Worm (Caenorhabditis elegans) whole organism, L3 larva: ENCODE measurements around the gene cyp-14A3.
A peak's percentile ranks its signal among the peaks of the same experiment; 100 is the strongest.

Experiments used
- R02D3.7 ChIP-seq: fragments of 150-350 bp; optimal IDR thresholded peaks from 2 replicates; lab custom pipeline; 2014; ENCODE audit warnings: missing biosample characterization, missing genetic modification characterization
- ZK546.5 ChIP-seq: sonication (generic microtip); optimal IDR thresholded peaks from 2 replicates; lab custom pipeline; 2017; ENCODE audit warnings: missing biosample characterization, missing genetic modification characterization
- aly-2 ChIP-seq: fragments of 150-350 bp; optimal IDR thresholded peaks from 2 replicates; lab custom pipeline; 2014; ENCODE audit warnings: missing biosample characterization, missing genetic modification characterization
- ama-1 ChIP-seq: fragments of 150-350 bp; optimal IDR thresholded peaks from 2 replicates; lab custom pipeline; 2018
- ceh-16 ChIP-seq: sonication (generic microtip); optimal IDR thresholded peaks from 2 replicates; lab custom pipeline; 2017; ENCODE audit warnings: missing biosample characterization, missing genetic modification characterization
- ceh-28 ChIP-seq: fragments of 150-350 bp; optimal IDR thresholded peaks from 2 replicates; lab custom pipeline; 2014; ENCODE audit warnings: missing biosample characterization, missing genetic modification reagents, missing genetic modification characterization
- ceh-82 ChIP-seq: fragments of 150-350 bp; optimal IDR thresholded peaks from 2 replicates; lab custom pipeline; 2014; ENCODE audit warnings: missing biosample characterization, missing genetic modification characterization
- ceh-9 ChIP-seq: sonication (generic microtip); optimal IDR thresholded peaks from 2 replicates; lab custom pipeline; 2018; ENCODE audit warnings: missing biosample characterization, missing genetic modification characterization
- daf-12 ChIP-seq: fragments of 150-350 bp; optimal IDR thresholded peaks from 2 replicates; lab custom pipeline; 2014; ENCODE audit warnings: missing biosample characterization, missing genetic modification reagents, missing genetic modification characterization
- egl-27 ChIP-seq: sonication (generic microtip); optimal IDR thresholded peaks from 4 replicates; lab custom pipeline; 2017; ENCODE audit warnings: missing biosample characterization, missing genetic modification reagents, missing genetic modification characterization
- egl-5 ChIP-seq: fragments of 150-350 bp; optimal IDR thresholded peaks from 2 replicates; lab custom pipeline; 2017; ENCODE audit warnings: missing biosample characterization, missing genetic modification reagents, missing genetic modification characterization, inconsistent platforms
- elt-1 ChIP-seq: fragments of 150-350 bp; optimal IDR thresholded peaks from 2 replicates; lab custom pipeline; 2014; ENCODE audit warnings: missing biosample characterization, missing genetic modification characterization
- elt-2 ChIP-seq: sonication (generic microtip); optimal IDR thresholded peaks from 2 replicates; lab custom pipeline; 2016; ENCODE audit warnings: missing genetic modification reagents, mild to moderate bottlenecking, missing genetic modification characterization, missing compliant biosample characterization
- eor-1 ChIP-seq, 2 experiments: fragments of 150-350 bp; optimal IDR thresholded peaks; 2 replicates each; lab custom pipeline; 2014 to 2018; ENCODE audit warnings: missing biosample characterization in 2 of 2, missing genetic modification characterization in 2 of 2
- fkh-10 ChIP-seq: sonication (generic microtip); optimal IDR thresholded peaks from 2 replicates; lab custom pipeline; 2017; ENCODE audit warnings: missing biosample characterization, missing genetic modification reagents, missing genetic modification characterization
- fkh-2 ChIP-seq: fragments of 150-350 bp; optimal IDR thresholded peaks from 2 replicates; lab custom pipeline; 2014; ENCODE audit warnings: missing biosample characterization, missing genetic modification reagents, missing genetic modification characterization
- hmg-11 ChIP-seq: sonication (generic microtip); optimal IDR thresholded peaks from 2 replicates; lab custom pipeline; 2016; ENCODE audit warnings: missing genetic modification characterization, missing compliant biosample characterization
- jun-1 ChIP-seq: fragments of 150-350 bp; optimal IDR thresholded peaks from 2 replicates; lab custom pipeline; 2014; ENCODE audit warnings: missing biosample characterization, missing genetic modification reagents, missing genetic modification characterization
- lin-15B ChIP-seq: fragments of 150-350 bp; optimal IDR thresholded peaks from 2 replicates; lab custom pipeline; 2014; ENCODE audit warnings: missing biosample characterization, missing genetic modification characterization
- lin-39 ChIP-seq: fragments of 150-350 bp; optimal IDR thresholded peaks from 2 replicates; lab custom pipeline; 2018; ENCODE audit warnings: missing biosample characterization, missing genetic modification reagents, missing genetic modification characterization
- lsy-12 ChIP-seq: sonication (generic microtip); optimal IDR thresholded peaks from 2 replicates; lab custom pipeline; 2016; ENCODE audit warnings: mild to moderate bottlenecking, missing genetic modification characterization, missing compliant biosample characterization
- mdl-1 ChIP-seq: fragments of 150-350 bp; optimal IDR thresholded peaks from 2 replicates; lab custom pipeline; 2014; ENCODE audit warnings: missing biosample characterization, missing genetic modification characterization
- mml-1 ChIP-seq: fragments of 150-350 bp; sonication (generic microtip); optimal IDR thresholded peaks from 3 replicates; lab custom pipeline; 2014; ENCODE audit warnings: missing biosample characterization, missing genetic modification characterization
- nfya-1 ChIP-seq: sonication (generic microtip); optimal IDR thresholded peaks from 2 replicates; lab custom pipeline; 2017; ENCODE audit warnings: missing genetic modification characterization, mild to moderate bottlenecking, missing compliant biosample characterization, antibody characterized with exemption, moderate library complexity; ENCODE audit not compliant: insufficient read depth
- nhr-11 ChIP-seq: fragments of 150-350 bp; optimal IDR thresholded peaks from 2 replicates; lab custom pipeline; 2014; ENCODE audit warnings: missing biosample characterization, missing genetic modification characterization
- nhr-12 ChIP-seq: fragments of 150-350 bp; optimal IDR thresholded peaks from 2 replicates; lab custom pipeline; 2014; ENCODE audit warnings: missing biosample characterization, missing genetic modification characterization
- nhr-23 ChIP-seq: fragments of 150-350 bp; optimal IDR thresholded peaks from 2 replicates; lab custom pipeline; 2014; ENCODE audit warnings: missing biosample characterization, missing genetic modification reagents, missing genetic modification characterization
- nhr-237 ChIP-seq: fragments of 150-350 bp; optimal IDR thresholded peaks from 2 replicates; lab custom pipeline; 2014; ENCODE audit warnings: missing biosample characterization, missing genetic modification characterization
- nhr-25 ChIP-seq: sonication (generic microtip); optimal IDR thresholded peaks from 2 replicates; lab custom pipeline; 2017; ENCODE audit warnings: missing biosample characterization, missing genetic modification characterization
- nhr-43 ChIP-seq: sonication (generic microtip); optimal IDR thresholded peaks from 2 replicates; lab custom pipeline; 2016; ENCODE audit warnings: mild to moderate bottlenecking, missing genetic modification characterization, missing compliant biosample characterization; ENCODE audit not compliant: poor library complexity, severe bottlenecking
- nhr-67 ChIP-seq: fragments of 150-350 bp; optimal IDR thresholded peaks from 2 replicates; lab custom pipeline; 2014; ENCODE audit warnings: missing biosample characterization, missing genetic modification characterization
- nhr-76 ChIP-seq: fragments of 150-350 bp; sonication (generic microtip); optimal IDR thresholded peaks from 5 replicates; lab custom pipeline; 2014; ENCODE audit warnings: missing biosample characterization, missing genetic modification characterization
- nhr-77 ChIP-seq: fragments of 150-350 bp; optimal IDR thresholded peaks from 2 replicates; lab custom pipeline; 2014; ENCODE audit warnings: missing biosample characterization, missing genetic modification characterization
- pha-4 ChIP-seq: fragments of 150-350 bp; optimal IDR thresholded peaks from 2 replicates; lab custom pipeline; 2014; ENCODE audit warnings: missing biosample characterization, missing genetic modification reagents, missing genetic modification characterization
- pqm-1 ChIP-seq: fragments of 150-350 bp; optimal IDR thresholded peaks from 2 replicates; lab custom pipeline; 2017; ENCODE audit warnings: missing biosample characterization, missing genetic modification characterization, inconsistent platforms
- sea-2 ChIP-seq: fragments of 150-350 bp; sonication (generic microtip); optimal IDR thresholded peaks from 4 replicates; lab custom pipeline; 2014; ENCODE audit warnings: missing biosample characterization, missing genetic modification reagents, missing genetic modification characterization
- skn-1 ChIP-seq: fragments of 150-350 bp; optimal IDR thresholded peaks from 2 replicates; lab custom pipeline; 2014; ENCODE audit warnings: missing biosample characterization, missing genetic modification characterization
- snpc-4 ChIP-seq: fragments of 150-350 bp; optimal IDR thresholded peaks from 2 replicates; lab custom pipeline; 2014; ENCODE audit warnings: missing biosample characterization, missing genetic modification characterization
- tbx-2 ChIP-seq: sonication (generic microtip); optimal IDR thresholded peaks from 2 replicates; lab custom pipeline; 2016; ENCODE audit warnings: mild to moderate bottlenecking, missing genetic modification characterization, missing compliant biosample characterization
- unc-39 ChIP-seq: sonication (generic microtip); optimal IDR thresholded peaks from 4 replicates; lab custom pipeline; 2017; ENCODE audit warnings: missing biosample characterization, missing genetic modification characterization
- unc-62 ChIP-seq: fragments of 150-350 bp; sonication (generic microtip); optimal IDR thresholded peaks from 4 replicates; lab custom pipeline; 2014; ENCODE audit warnings: missing biosample characterization, missing genetic modification reagents, missing genetic modification characterization
- zag-1 ChIP-seq: fragments of 150-350 bp; optimal IDR thresholded peaks from 2 replicates; lab custom pipeline; 2014; ENCODE audit warnings: missing biosample characterization, missing genetic modification characterization
- ztf-11 ChIP-seq: fragments of 150-350 bp; optimal IDR thresholded peaks from 2 replicates; lab custom pipeline; 2014; ENCODE audit warnings: missing biosample characterization, missing genetic modification characterization
- ztf-4 ChIP-seq: fragments of 150-350 bp; optimal IDR thresholded peaks from 2 replicates; lab custom pipeline; 2014; ENCODE audit warnings: missing biosample characterization, missing genetic modification characterization

The cyp-14A3 gene

ce11 chrX:13274102-13274501, at the start of gene cyp-14A3:
cyp-14A3 (minus strand) TSS chrX:13274202.
- TF ChIP-seq elt-2 (tag; lab: Kevin White, UChicago) (no peak), nhr-67 (tag; lab: Kevin White, UChicago) (no peak), egl-27 (tag; lab: Kevin White, UChicago) (no peak), snpc-4 (tag; lab: Kevin White, UChicago) (no peak), unc-62 (GFP tag; lab: Kevin White, UChicago) (no peak), nhr-43 (tag; lab: Kevin White, UChicago) (no peak), nhr-23 (tag; lab: Kevin White, UChicago) (no peak), lin-15B (tag; lab: Kevin White, UChicago) (no peak), ceh-28 (tag; lab: Kevin White, UChicago) (no peak), nhr-77 (tag; lab: Kevin White, UChicago) (no peak), daf-12 (tag; lab: Kevin White, UChicago) (no peak)

ce11 chrX:13323697-13324096, 49.7 kb upstream of the cyp-14A3 start:
- TF ChIP-seq nhr-76 (tag; lab: Kevin White, UChicago) (no peak), ztf-4 (tag; lab: Kevin White, UChicago) (no peak), fkh-10 (no peak), nhr-237 (tag; lab: Kevin White, UChicago) (no peak), ceh-9 (tag; lab: Kevin White, UChicago) (no peak), zag-1 (tag; lab: Kevin White, UChicago) (no peak), ceh-82 (tag; lab: Kevin White, UChicago) (no peak), ztf-11 (no peak)

- TF ChIP-seq ama-1, result peak; percentile 58
- peak; percentile 19 for TF ChIP-seq nhr-23 (tag; lab: Kevin White, UChicago)
- no peak for TF ChIP-seq ZK546.5 (tag; lab: Kevin White, UChicago)
Measured at ce11 chrX:13322886-13323285, 48.9 kb upstream of the cyp-14A3 start, which contains the start of gene F46G10.2. F46G10.2 (plus strand) TSS chrX:13322963.

ce11 chrX:13320575-13320974, 46.6 kb upstream of the cyp-14A3 start:
- no peak for TF ChIP-seq mdl-1
- TF ChIP-seq tbx-2, result no peak
- TF ChIP-seq elt-2 (tag; lab: Kevin White, UChicago), result peak; percentile 34
- no peak for TF ChIP-seq lin-15B (tag; lab: Kevin White, UChicago)
- no peak for TF ChIP-seq aly-2 (tag; lab: Kevin White, UChicago)
- TF ChIP-seq nhr-23 (tag; lab: Kevin White, UChicago), result peak; percentile 72
- peak; percentile 56 for TF ChIP-seq nhr-25 (tag; lab: Kevin White, UChicago)
- no peak for TF ChIP-seq ztf-4 (tag; lab: Kevin White, UChicago)
- no peak for TF ChIP-seq skn-1
- TF ChIP-seq ZK546.5 (tag; lab: Kevin White, UChicago), result no peak
- no peak for TF ChIP-seq ceh-82 (tag; lab: Kevin White, UChicago)
- TF ChIP-seq nhr-43 (tag; lab: Kevin White, UChicago), result peak; percentile 37
- peak; percentile 29 for TF ChIP-seq unc-62 (GFP tag; lab: Kevin White, UChicago)
- TF ChIP-seq lin-39 (tag; lab: Kevin White, UChicago), result no peak
- TF ChIP-seq ztf-11, result no peak
- peak; percentile 59 for TF ChIP-seq ama-1
- no peak for TF ChIP-seq nhr-12 (tag; lab: Kevin White, UChicago)
- TF ChIP-seq jun-1 (tag; lab: Kevin White, UChicago), result peak; percentile 45
- TF ChIP-seq lsy-12, result no peak
- no peak for TF ChIP-seq fkh-2 (tag; lab: Kevin White, UChicago)
- no peak for TF ChIP-seq snpc-4 (tag; lab: Kevin White, UChicago)
- TF ChIP-seq mml-1 (tag; lab: Kevin White, UChicago), result no peak
- TF ChIP-seq nhr-67 (tag; lab: Kevin White, UChicago), result no peak
- no peak for TF ChIP-seq nhr-76 (tag; lab: Kevin White, UChicago)
- TF ChIP-seq unc-39 (tag; lab: Kevin White, UChicago), result no peak
- TF ChIP-seq nhr-237 (tag; lab: Kevin White, UChicago), result no peak
- TF ChIP-seq egl-5 (tag; lab: Kevin White, UChicago), result peak; percentile 53
- peak; percentile 41 for TF ChIP-seq nfya-1 (tag; lab: Kevin White, UChicago)
- no peak for TF ChIP-seq zag-1 (tag; lab: Kevin White, UChicago)
- TF ChIP-seq elt-1 (tag; lab: Kevin White, UChicago), result no peak
- TF ChIP-seq egl-27 (tag; lab: Kevin White, UChicago), result no peak
- TF ChIP-seq R02D3.7 (tag; lab: Kevin White, UChicago), result no peak
- no peak for TF ChIP-seq hmg-11 (tag; lab: Kevin White, UChicago)
- TF ChIP-seq daf-12 (tag; lab: Kevin White, UChicago), result no peak
- TF ChIP-seq pqm-1 (tag; lab: Kevin White, UChicago), result peak; percentile 26
- no peak for TF ChIP-seq nhr-77 (tag; lab: Kevin White, UChicago)
- no peak for TF ChIP-seq eor-1 (tag; optimal IDR thresholded peaks at IDR 0.05; lab: Kevin White, UChicago)
- no peak for TF ChIP-seq sea-2 (GFP tag; lab: Kevin White, UChicago)
- TF ChIP-seq ceh-9 (tag; lab: Kevin White, UChicago), result no peak
- TF ChIP-seq ceh-16, result no peak
- TF ChIP-seq pha-4, result no peak
- no peak for TF ChIP-seq fkh-10
- no peak for TF ChIP-seq nhr-11 (tag; lab: Kevin White, UChicago)
